Fruit fly (Drosophila melanogaster) whole organism, embryonic: ENCODE data around the gene CG13720.

Experiments used
- ATbp ChIP-seq: fragments of 200-800 bp; sonication (Bioruptor generic); optimal IDR thresholded peaks from 2 replicates; lab custom pipeline; 2017; ENCODE audit warnings: missing biosample characterization, mild to moderate bottlenecking, missing genetic modification characterization, missing genetic modification reagents
- Adf1 ChIP-seq: fragments of 200-800 bp; sonication (Bioruptor generic); IDR thresholded peaks from 2 replicates; pipeline ENCODE4 v1.3.6; 2022; ENCODE audit warnings: missing biosample characterization, missing genetic modification characterization
- Bteb2 ChIP-seq: fragments of 200-800 bp; sonication (Bioruptor generic); optimal IDR thresholded peaks from 2 replicates; lab custom pipeline; 2016; ENCODE audit warnings: missing biosample characterization, missing genetic modification characterization
- CG10147 ChIP-seq: fragments of 200-800 bp; sonication (Bioruptor generic); optimal IDR thresholded peaks from 2 replicates; lab custom pipeline; 2019; ENCODE audit warnings: missing biosample characterization, mild to moderate bottlenecking, missing genetic modification characterization, moderate library complexity
- CG10462 ChIP-seq: fragments of 200-800 bp; sonication (Bioruptor generic); optimal IDR thresholded peaks from 2 replicates; lab custom pipeline; 2016; ENCODE audit warnings: missing biosample characterization, missing genetic modification characterization
- CG11093 ChIP-seq: fragments of 200-800 bp; sonication (Bioruptor generic); IDR thresholded peaks from 3 replicates; pipeline ENCODE4 v1.3.6; 2022; ENCODE audit warnings: missing biosample characterization, missing genetic modification characterization
- CG12299 ChIP-seq: fragments of 200-800 bp; sonication (Bioruptor generic); optimal IDR thresholded peaks from 2 replicates; lab custom pipeline; 2018; ENCODE audit warnings: missing biosample characterization, mild to moderate bottlenecking, missing genetic modification characterization
- CG1233 ChIP-seq: fragments of 200-800 bp; sonication (Bioruptor generic); optimal IDR thresholded peaks from 4 replicates; lab custom pipeline; 2018; ENCODE audit warnings: missing biosample characterization, mild to moderate bottlenecking, missing genetic modification characterization
- CG12659 ChIP-seq: fragments of 200-800 bp; sonication (Bioruptor generic); optimal IDR thresholded peaks from 3 replicates; lab custom pipeline; 2017; ENCODE audit warnings: mild to moderate bottlenecking, missing biosample characterization, missing genetic modification reagents, missing genetic modification characterization
- CG13775 ChIP-seq: fragments of 200-800 bp; sonication (Bioruptor generic); optimal IDR thresholded peaks from 3 replicates; lab custom pipeline; 2017; ENCODE audit warnings: missing biosample characterization, mild to moderate bottlenecking, missing genetic modification characterization
- CG15269 ChIP-seq: fragments of 200-800 bp; sonication (Bioruptor generic); optimal IDR thresholded peaks from 2 replicates; lab custom pipeline; 2018; ENCODE audit warnings: missing biosample characterization, mild to moderate bottlenecking, missing genetic modification characterization, moderate library complexity
- CG15514 ChIP-seq: fragments of 200-800 bp; sonication (Bioruptor generic); optimal IDR thresholded peaks from 3 replicates; lab custom pipeline; 2017; ENCODE audit warnings: missing biosample characterization, missing genetic modification characterization, mild to moderate bottlenecking, moderate library complexity, missing genetic modification reagents
- CG1603 ChIP-seq: fragments of 200-800 bp; sonication (Bioruptor generic); optimal IDR thresholded peaks from 2 replicates; lab custom pipeline; 2019; ENCODE audit warnings: missing biosample characterization, mild to moderate bottlenecking, missing genetic modification characterization, moderate library complexity
- CG17186 ChIP-seq: fragments of 200-800 bp; sonication (Bioruptor generic); optimal IDR thresholded peaks from 3 replicates; lab custom pipeline; 2017; ENCODE audit warnings: missing biosample characterization, missing genetic modification reagents, missing genetic modification characterization
- CG18619 ChIP-seq: fragments of 200-800 bp; sonication (Bioruptor generic); optimal IDR thresholded peaks from 3 replicates; lab custom pipeline; 2017; ENCODE audit warnings: missing biosample characterization, mild to moderate bottlenecking, missing genetic modification characterization
- CG18764 ChIP-seq: fragments of 200-800 bp; sonication (Bioruptor generic); optimal IDR thresholded peaks from 3 replicates; lab custom pipeline; 2016; ENCODE audit warnings: missing biosample characterization, missing genetic modification characterization
- CG2116 ChIP-seq: fragments of 200-800 bp; sonication (Bioruptor generic); optimal IDR thresholded peaks from 3 replicates; lab custom pipeline; 2018; ENCODE audit warnings: missing biosample characterization, mild to moderate bottlenecking, missing genetic modification characterization
- CG30431 ChIP-seq: fragments of 200-800 bp; sonication (Bioruptor generic); optimal IDR thresholded peaks from 2 replicates; lab custom pipeline; 2017; ENCODE audit warnings: missing biosample characterization, missing genetic modification characterization
- CG31224 ChIP-seq: fragments of 200-800 bp; sonication (Bioruptor generic); IDR thresholded peaks from 2 replicates; pipeline ENCODE4 v1.3.6; 2022; ENCODE audit warnings: missing biosample characterization, missing genetic modification characterization
- CG31365 ChIP-seq: fragments of 200-800 bp; sonication (Bioruptor generic); optimal IDR thresholded peaks from 2 replicates; lab custom pipeline; 2018; ENCODE audit warnings: missing biosample characterization, mild to moderate bottlenecking, missing genetic modification characterization
- CG6683 ChIP-seq: fragments of 200-800 bp; sonication (Bioruptor generic); optimal IDR thresholded peaks from 2 replicates; lab custom pipeline; 2017; ENCODE audit warnings: missing biosample characterization, mild to moderate bottlenecking, missing genetic modification characterization, missing genetic modification reagents
- CG7372 ChIP-seq: fragments of 200-800 bp; sonication (Bioruptor generic); IDR thresholded peaks from 2 replicates; pipeline ENCODE4 v1.3.6; 2022; ENCODE audit warnings: missing biosample characterization, missing genetic modification characterization
- CG7786 ChIP-seq: fragments of 200-800 bp; sonication (Bioruptor generic); optimal IDR thresholded peaks from 2 replicates; lab custom pipeline; 2016; ENCODE audit warnings: missing biosample characterization, missing genetic modification characterization
- CG8290 ChIP-seq, 3 experiments: fragments of 200-800 bp; sonication (Bioruptor generic); optimal IDR thresholded peaks; 2 replicates each; lab custom pipeline; 2016 to 2019; ENCODE audit warnings: missing biosample characterization in 3 of 3, missing genetic modification characterization in 3 of 3, mild to moderate bottlenecking in 2 of 3, moderate library complexity in 1 of 3
- CG9215 ChIP-seq: fragments of 200-800 bp; sonication (Bioruptor generic); IDR thresholded peaks from 2 replicates; pipeline ENCODE4 v1.3.6; 2022; ENCODE audit warnings: missing biosample characterization, missing genetic modification characterization
- CG9817 ChIP-seq: fragments of 200-800 bp; sonication (Bioruptor generic); optimal IDR thresholded peaks from 2 replicates; lab custom pipeline; 2018; ENCODE audit warnings: missing biosample characterization, mild to moderate bottlenecking, missing genetic modification characterization, moderate library complexity
- D19B ChIP-seq: fragments of 200-800 bp; sonication (Bioruptor generic); optimal IDR thresholded peaks from 2 replicates; lab custom pipeline; 2017; ENCODE audit warnings: missing biosample characterization, mild to moderate bottlenecking, missing genetic modification characterization
- Dip2 ChIP-seq: fragments of 200-800 bp; sonication (Bioruptor generic); IDR thresholded peaks from 2 replicates; pipeline ENCODE4 v1.3.6; 2022; ENCODE audit warnings: missing biosample characterization, missing genetic modification characterization
- Fer1 ChIP-seq: fragments of 200-800 bp; sonication (Bioruptor generic); optimal IDR thresholded peaks from 2 replicates; lab custom pipeline; 2017; ENCODE audit warnings: missing biosample characterization, mild to moderate bottlenecking, missing genetic modification characterization
- Fer3 ChIP-seq: fragments of 200-800 bp; sonication (Bioruptor generic); optimal IDR thresholded peaks from 2 replicates; lab custom pipeline; 2018; ENCODE audit warnings: missing biosample characterization, mild to moderate bottlenecking, missing genetic modification characterization, moderate library complexity
- Hr3 ChIP-seq: fragments of 200-800 bp; sonication (Bioruptor generic); optimal IDR thresholded peaks from 3 replicates; lab custom pipeline; 2016; ENCODE audit warnings: missing biosample characterization, missing genetic modification characterization
- Nf-YC ChIP-seq: fragments of 200-800 bp; optimal IDR thresholded peaks from 3 replicates; lab custom pipeline; 2019; ENCODE audit warnings: missing biosample characterization, mild to moderate bottlenecking, missing genetic modification characterization, moderate library complexity
- Ravus ChIP-seq: fragments of 200-800 bp; sonication (Bioruptor generic); IDR thresholded peaks from 2 replicates; pipeline ENCODE4 v1.3.6; 2022; ENCODE audit warnings: missing biosample characterization, missing genetic modification characterization
- Side ChIP-seq: fragments of 200-800 bp; sonication (Bioruptor generic); optimal IDR thresholded peaks from 2 replicates; lab custom pipeline; 2016; ENCODE audit warnings: missing biosample characterization, missing genetic modification characterization
- ab ChIP-seq: fragments of 200-800 bp; sonication (Bioruptor generic); optimal IDR thresholded peaks from 2 replicates; lab custom pipeline; 2016; ENCODE audit warnings: missing biosample characterization, missing genetic modification characterization
- ara ChIP-seq: fragments of 200-800 bp; sonication (Bioruptor generic); IDR thresholded peaks from 2 replicates; pipeline ENCODE4 v1.3.6; 2022; ENCODE audit warnings: missing biosample characterization, missing genetic modification characterization
- ato ChIP-seq: fragments of 200-800 bp; sonication (Bioruptor generic); IDR thresholded peaks from 2 replicates; pipeline ENCODE4 v1.3.6; 2022; ENCODE audit warnings: missing biosample characterization, missing genetic modification characterization; ENCODE audit not compliant: partially characterized antibody
- chinmo ChIP-seq: fragments of 200-800 bp; sonication (Bioruptor generic); IDR thresholded peaks from 4 replicates; pipeline ENCODE4 v1.3.6; 2022; ENCODE audit warnings: missing biosample characterization, missing genetic modification characterization; ENCODE audit not compliant: partially characterized antibody
- ci ChIP-seq: fragments of 200-800 bp; sonication (Bioruptor generic); IDR thresholded peaks from 3 replicates; pipeline ENCODE4 v1.3.6; 2022; ENCODE audit warnings: missing biosample characterization, missing genetic modification characterization
- danr ChIP-seq: fragments of 200-800 bp; sonication (Bioruptor generic); IDR thresholded peaks from 2 replicates; pipeline ENCODE4 v1.3.6; 2022; ENCODE audit warnings: missing biosample characterization, missing genetic modification characterization
- fru ChIP-seq: fragments of >200 bp; optimal IDR thresholded peaks from 2 replicates; lab custom pipeline; 2017
- gro ChIP-seq: fragments of 200-800 bp; sonication (Bioruptor generic); optimal IDR thresholded peaks from 2 replicates; lab custom pipeline; 2016; ENCODE audit warnings: missing biosample characterization, missing genetic modification characterization
- p53 ChIP-seq: fragments of 200-800 bp; sonication (Bioruptor generic); optimal IDR thresholded peaks from 2 replicates; lab custom pipeline; 2016; ENCODE audit warnings: missing biosample characterization, missing genetic modification characterization
- sc ChIP-seq, 3 experiments: fragments of >200 bp in 2 of 3; fragments of 200-800 bp in 1 of 3; sonication (Bioruptor generic) in 1 of 3; optimal IDR thresholded peaks; 2 replicates in 2 of 3; 3 replicates in 1 of 3; lab custom pipeline; 2017; ENCODE audit warnings: mild to moderate bottlenecking in 1 of 3, missing biosample characterization in 1 of 3, missing genetic modification characterization in 1 of 3, missing genetic modification reagents in 1 of 3
- sens-2 ChIP-seq: fragments of 200-800 bp; sonication (Bioruptor generic); IDR thresholded peaks from 2 replicates; pipeline ENCODE4 v1.3.6; 2022; ENCODE audit warnings: missing biosample characterization, missing genetic modification characterization
- sim ChIP-seq: fragments of 200-800 bp; sonication (Bioruptor generic); IDR thresholded peaks from 2 replicates; pipeline ENCODE4 v1.3.6; 2022; ENCODE audit warnings: missing biosample characterization, missing genetic modification characterization
- slou ChIP-seq: fragments of 200-800 bp; sonication (Bioruptor generic); optimal IDR thresholded peaks from 3 replicates; lab custom pipeline; 2016; ENCODE audit warnings: missing biosample characterization, missing genetic modification characterization
- so ChIP-seq: fragments of 200-800 bp; sonication (Bioruptor generic); IDR thresholded peaks from 3 replicates; pipeline ENCODE4 v1.3.6; 2022; ENCODE audit warnings: missing biosample characterization, missing genetic modification characterization
- ssp ChIP-seq: fragments of 200-800 bp; sonication (Bioruptor generic); IDR thresholded peaks from 2 replicates; pipeline ENCODE4 v1.3.6; 2022; ENCODE audit warnings: missing biosample characterization, missing genetic modification characterization
- unpg ChIP-seq: fragments of 200-800 bp; sonication (Bioruptor generic); optimal IDR thresholded peaks from 3 replicates; lab custom pipeline; 2018; ENCODE audit warnings: missing biosample characterization, mild to moderate bottlenecking, missing genetic modification characterization, moderate library complexity

Gene CG13720

DNA sequence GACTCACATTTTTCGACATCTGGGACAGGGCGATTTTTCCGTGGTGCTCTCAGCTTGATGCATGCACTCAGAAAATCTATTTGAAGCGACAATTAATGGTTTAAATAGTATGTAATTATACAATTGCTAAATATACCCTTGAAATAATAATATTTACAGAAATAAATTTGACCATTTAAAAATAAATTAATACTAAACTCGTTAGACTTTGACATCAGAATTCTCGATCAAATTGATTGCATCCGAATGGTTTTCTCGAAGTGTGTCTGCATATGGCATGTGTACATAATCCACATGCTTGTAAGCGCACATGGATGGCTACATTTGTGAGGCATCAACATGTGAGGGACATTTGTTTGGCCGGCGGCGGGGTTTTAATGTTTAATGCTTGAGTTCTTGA lies 46.4 kb upstream of the CG13720 start (continued):
- TF ChIP-seq ara (GFP tag; lab: Robert Waterston, UW) (peak; percentile 86), Adf1 (no peak), sc (optimal IDR thresholded peaks at IDR 0.05; lab: Kevin White, UChicago) (no peak), sc (GFP tag; optimal IDR thresholded peaks at IDR 0.05; lab: Kevin White, UChicago) (peak; percentile 36), Nf-YC (tag; lab: Kevin White, UChicago) (no peak), sens-2 (peak; percentile 58), Fer1 (GFP tag; lab: Kevin White, UChicago) (no peak), unpg (GFP tag; lab: Kevin White, UChicago) (peak; percentile 74), p53 (no peak), slou (GFP tag; lab: Kevin White, UChicago) (no peak), chinmo (GFP tag; lab: Robert Waterston, UW) (no peak), ci (GFP tag; lab: Robert Waterston, UW) (0 out of 3 replicates have a peak, but pooled peaks have one; percentile 20), CG18619 (GFP tag; lab: Kevin White, UChicago) (peak; percentile 33), gro (no peak), D19B (GFP tag; lab: Kevin White, UChicago) (no peak), CG30431 (GFP tag; lab: Kevin White, UChicago) (peak; percentile 47), danr (0 out of 2 replicates have a peak, but pooled peaks have one; percentile 19), ssp (GFP tag; lab: Robert Waterston, UW) (peak; percentile 55), CG17186 (GFP tag; lab: Kevin White, UChicago) (no peak), sim (GFP tag; lab: Robert Waterston, UW) (peak; percentile 33; the same call in 1 of the 2 replicates), ato (no peak), CG8290 (GFP tag; optimal IDR thresholded peaks at IDR 0.05; lab: Kevin White, UChicago) (peak; percentile 54), CG8290 (tag; optimal IDR thresholded peaks at IDR 0.05; lab: Kevin White, UChicago) (no peak), CG7786 (GFP tag; lab: Kevin White, UChicago) (no peak), CG31365 (tag; lab: Kevin White, UChicago) (no peak), ATbp (GFP tag; lab: Kevin White, UChicago) (peak; percentile 33), CG15269 (peak; percentile 42), CG2116 (peak; percentile 28), Bteb2 (GFP tag; lab: Kevin White, UChicago) (no peak), so (GFP tag; lab: Robert Waterston, UW) (no peak), CG18764 (GFP tag; lab: Kevin White, UChicago) (peak; percentile 38), Dip2 (no peak), CG7372 (GFP tag; lab: Robert Waterston, UW) (no peak), CG1603 (peak; percentile 70), Hr3 (GFP tag; lab: Kevin White, UChicago) (peak; percentile 47), fru (lab: Kevin White, UChicago) (no peak), CG12299 (no peak), CG9215 (GFP tag; lab: Robert Waterston, UW) (no peak), CG12659 (GFP tag; lab: Kevin White, UChicago) (peak; percentile 11), CG13775 (GFP tag; lab: Kevin White, UChicago) (peak; percentile 55), CG11093 (GFP tag; lab: Robert Waterston, UW) (no peak), CG9817 (tag; lab: Kevin White, UChicago) (no peak), CG10147 (GFP tag; lab: Kevin White, UChicago) (peak; percentile 25), CG31224 (GFP tag; lab: Robert Waterston, UW) (no peak), Fer3 (tag; lab: Kevin White, UChicago) (peak; percentile 28), CG6683 (GFP tag; lab: Kevin White, UChicago) (no peak), Ravus (no peak), CG1233 (peak; percentile 60), ab (GFP tag; lab: Kevin White, UChicago) (no peak), CG15514 (GFP tag; lab: Kevin White, UChicago) (no peak), CG10462 (GFP tag; lab: Kevin White, UChicago) (peak; percentile 21), Side (GFP tag; lab: Kevin White, UChicago) (no peak)
